Worm (Caenorhabditis elegans) whole organism, mixed stage, embryonic: ENCODE data around the gene sym-1.

Experiments used
- M03D4.4 ChIP-seq: sonication (generic microtip); optimal IDR thresholded peaks from 2 replicates; lab custom pipeline; 2017; ENCODE audit warnings: mild to moderate bottlenecking, missing genetic modification characterization, missing compliant biosample characterization
- bed-3 ChIP-seq: fragments of 200-800 bp; sonication (Bioruptor generic); optimal IDR thresholded peaks from 3 replicates; lab custom pipeline; 2018; ENCODE audit warnings: mild to moderate bottlenecking, missing genetic modification characterization, moderate library complexity, missing compliant biosample characterization
- blmp-1 ChIP-seq: fragments of 150-350 bp; optimal IDR thresholded peaks from 2 replicates; lab custom pipeline; 2014; ENCODE audit warnings: missing biosample characterization, missing genetic modification characterization
- ceh-39 ChIP-seq: fragments of 150-350 bp; optimal IDR thresholded peaks from 2 replicates; lab custom pipeline; 2014; ENCODE audit warnings: missing biosample characterization, missing genetic modification characterization
- ceh-43 ChIP-seq: fragments of 200-800 bp; sonication (Bioruptor generic); optimal IDR thresholded peaks from 2 replicates; lab custom pipeline; 2018; ENCODE audit warnings: mild to moderate bottlenecking, missing genetic modification characterization, moderate library complexity, missing compliant biosample characterization
- ceh-83 ChIP-seq: fragments of 200-800 bp; sonication (Bioruptor generic); optimal IDR thresholded peaks from 2 replicates; lab custom pipeline; 2018; ENCODE audit warnings: mild to moderate bottlenecking, missing genetic modification characterization, missing compliant biosample characterization
- ces-1 ChIP-seq: fragments of 150-350 bp; optimal IDR thresholded peaks from 2 replicates; lab custom pipeline; 2014; ENCODE audit warnings: missing biosample characterization, missing genetic modification reagents, missing genetic modification characterization
- cnd-1 ChIP-seq: fragments of 200-800 bp; sonication (Bioruptor generic); optimal IDR thresholded peaks from 2 replicates; lab custom pipeline; 2018; ENCODE audit warnings: mild to moderate bottlenecking, missing genetic modification characterization, missing compliant biosample characterization
- drap-1 ChIP-seq: fragments of 200-800 bp; sonication (Bioruptor generic); optimal IDR thresholded peaks from 3 replicates; lab custom pipeline; 2018; ENCODE audit warnings: mild to moderate bottlenecking, missing genetic modification characterization, missing compliant biosample characterization
- elt-1 ChIP-seq: sonication (generic microtip); optimal IDR thresholded peaks from 2 replicates; lab custom pipeline; 2017; ENCODE audit warnings: missing genetic modification characterization, mild to moderate bottlenecking, missing compliant biosample characterization, antibody characterized with exemption, moderate library complexity, borderline replicate concordance; ENCODE audit not compliant: insufficient read depth
- elt-3 ChIP-seq: fragments of 150-350 bp; optimal IDR thresholded peaks from 2 replicates; lab custom pipeline; 2014; ENCODE audit warnings: missing biosample characterization, missing genetic modification characterization
- flh-1 ChIP-seq: fragments of 200-800 bp; sonication (Bioruptor generic); optimal IDR thresholded peaks from 2 replicates; lab custom pipeline; 2018; ENCODE audit warnings: mild to moderate bottlenecking, missing genetic modification characterization, moderate library complexity, missing compliant biosample characterization
- hlh-1 ChIP-seq: fragments of 150-350 bp; optimal IDR thresholded peaks from 2 replicates; lab custom pipeline; 2014; ENCODE audit warnings: missing biosample characterization, missing genetic modification reagents, missing genetic modification characterization
- lin-13 ChIP-seq: fragments of 150-350 bp; optimal IDR thresholded peaks from 2 replicates; lab custom pipeline; 2014; ENCODE audit warnings: missing biosample characterization, missing genetic modification characterization
- lin-32 ChIP-seq: fragments of 200-800 bp; sonication (Bioruptor generic); optimal IDR thresholded peaks from 2 replicates; lab custom pipeline; 2018; ENCODE audit warnings: mild to moderate bottlenecking, missing genetic modification characterization, missing compliant biosample characterization
- lsy-2 ChIP-seq: fragments of 150-350 bp; optimal IDR thresholded peaks from 2 replicates; lab custom pipeline; 2014; ENCODE audit warnings: missing biosample characterization, missing genetic modification characterization
- mab-5 ChIP-seq: fragments of 150-350 bp; optimal IDR thresholded peaks from 2 replicates; lab custom pipeline; 2014; ENCODE audit warnings: missing biosample characterization, missing genetic modification characterization
- mep-1 ChIP-seq: fragments of 150-350 bp; optimal IDR thresholded peaks from 2 replicates; lab custom pipeline; 2017; ENCODE audit warnings: missing biosample characterization, missing genetic modification reagents, missing genetic modification characterization, inconsistent platforms
- mls-2 ChIP-seq: sonication (generic microtip); optimal IDR thresholded peaks from 2 replicates; lab custom pipeline; 2016; ENCODE audit warnings: mild to moderate bottlenecking, missing genetic modification characterization, moderate library complexity, missing compliant biosample characterization
- nhr-12 ChIP-seq: fragments of 150-350 bp; optimal IDR thresholded peaks from 2 replicates; lab custom pipeline; 2014; ENCODE audit warnings: missing biosample characterization, missing genetic modification characterization
- nhr-2 ChIP-seq: fragments of 150-350 bp; optimal IDR thresholded peaks from 2 replicates; lab custom pipeline; 2014; ENCODE audit warnings: missing biosample characterization, missing genetic modification characterization
- nhr-237 ChIP-seq: fragments of 150-350 bp; optimal IDR thresholded peaks from 2 replicates; lab custom pipeline; 2014; ENCODE audit warnings: missing biosample characterization, missing genetic modification characterization
- nhr-28 ChIP-seq: fragments of 150-350 bp; optimal IDR thresholded peaks from 2 replicates; lab custom pipeline; 2014; ENCODE audit warnings: missing biosample characterization, missing genetic modification characterization
- nhr-76 ChIP-seq: sonication (generic microtip); optimal IDR thresholded peaks from 2 replicates; lab custom pipeline; 2017; ENCODE audit warnings: missing biosample characterization, missing genetic modification characterization
- pha-4 ChIP-seq: fragments of 150-350 bp; optimal IDR thresholded peaks from 2 replicates; lab custom pipeline; 2018; ENCODE audit warnings: missing biosample characterization, missing genetic modification reagents, missing genetic modification characterization
- sem-2 ChIP-seq: fragments of 200-800 bp; sonication (Bioruptor generic); optimal IDR thresholded peaks from 2 replicates; lab custom pipeline; 2018; ENCODE audit warnings: mild to moderate bottlenecking, missing genetic modification characterization, missing compliant biosample characterization
- snpc-4 ChIP-seq: fragments of 150-350 bp; optimal IDR thresholded peaks from 2 replicates; lab custom pipeline; 2014; ENCODE audit warnings: missing biosample characterization, missing genetic modification characterization
- sptf-1 ChIP-seq: sonication (generic microtip); optimal IDR thresholded peaks from 2 replicates; lab custom pipeline; 2017; ENCODE audit warnings: mild to moderate bottlenecking, missing genetic modification characterization, moderate library complexity, missing compliant biosample characterization
- tbx-8 ChIP-seq: fragments of 200-800 bp; sonication (Bioruptor generic); optimal IDR thresholded peaks from 2 replicates; lab custom pipeline; 2018; ENCODE audit warnings: mild to moderate bottlenecking, missing genetic modification characterization, moderate library complexity, missing compliant biosample characterization
- unc-120 ChIP-seq: sonication (generic microtip); optimal IDR thresholded peaks from 2 replicates; lab custom pipeline; 2017; ENCODE audit warnings: missing genetic modification characterization, missing compliant biosample characterization; ENCODE audit not compliant: poor library complexity, severe bottlenecking
- unc-39 ChIP-seq: fragments of 150-350 bp; optimal IDR thresholded peaks from 2 replicates; lab custom pipeline; 2014; ENCODE audit warnings: missing biosample characterization, missing genetic modification characterization
- unc-62 ChIP-seq: fragments of 150-350 bp; optimal IDR thresholded peaks from 2 replicates; lab custom pipeline; 2014; ENCODE audit warnings: missing biosample characterization, missing genetic modification reagents, missing genetic modification characterization
- ztf-11 ChIP-seq: fragments of 150-350 bp; optimal IDR thresholded peaks from 2 replicates; lab custom pipeline; 2014; ENCODE audit warnings: missing biosample characterization, missing genetic modification characterization

sym-1 gene

ce11 chrX:14561416-14561973, 19.9 kb upstream of the sym-1 start:
- peak; percentile 59 for TF ChIP-seq unc-120 (tag; lab: Kevin White, UChicago)
- TF ChIP-seq blmp-1 (tag; lab: Kevin White, UChicago): no peak
- peak; percentile 9 for TF ChIP-seq drap-1 (GFP tag; lab: Kevin White, UChicago)
- TF ChIP-seq hlh-1 (tag; lab: Kevin White, UChicago): peak; percentile 80
- peak; percentile 5 for TF ChIP-seq nhr-237
- TF ChIP-seq unc-62: peak; percentile 11
- peak; percentile 64 for TF ChIP-seq ces-1 (GFP tag; lab: Kevin White, UChicago)
- peak; percentile 38 for TF ChIP-seq M03D4.4 (tag; lab: Kevin White, UChicago)
- no peak for TF ChIP-seq snpc-4 (tag; lab: Kevin White, UChicago)
- TF ChIP-seq mep-1 (tag; lab: Kevin White, UChicago): no peak
- peak; percentile 1 for TF ChIP-seq lsy-2

ce11 chrX:14562286-14563086, 18.9 kb upstream of the sym-1 start:
- TF ChIP-seq lin-32 (GFP tag; lab: Kevin White, UChicago) (no peak), pha-4 (tag; lab: Kevin White, UChicago) (no peak), nhr-2 (tag; lab: Kevin White, UChicago) (no peak), cnd-1 (tag; lab: Kevin White, UChicago) (no peak), ces-1 (GFP tag; lab: Kevin White, UChicago) (no peak), unc-62 (peak; percentile 53), elt-3 (tag; lab: Kevin White, UChicago) (no peak), mep-1 (tag; lab: Kevin White, UChicago) (no peak), lin-13 (no peak), snpc-4 (tag; lab: Kevin White, UChicago) (no peak), flh-1 (no peak), ceh-39 (tag; lab: Kevin White, UChicago) (no peak), M03D4.4 (tag; lab: Kevin White, UChicago) (no peak), ceh-43 (GFP tag; lab: Kevin White, UChicago) (no peak), hlh-1 (tag; lab: Kevin White, UChicago) (peak; percentile 48), tbx-8 (GFP tag; lab: Kevin White, UChicago) (no peak), blmp-1 (tag; lab: Kevin White, UChicago) (no peak), unc-39 (tag; lab: Kevin White, UChicago) (no peak), elt-1 (peak; percentile 87), nhr-12 (tag; lab: Kevin White, UChicago) (no peak), ceh-83 (no peak), mls-2 (tag; lab: Kevin White, UChicago) (no peak), mab-5 (tag; lab: Kevin White, UChicago) (no peak), lsy-2 (no peak), nhr-28 (tag; lab: Kevin White, UChicago) (no peak), bed-3 (GFP tag; lab: Kevin White, UChicago) (no peak)

- TF ChIP-seq M03D4.4 (tag; lab: Kevin White, UChicago): no peak
Measured at ce11 chrX:14563818-14564217, 17.6 kb upstream of the sym-1 start.

- no peak for TF ChIP-seq unc-120 (tag; lab: Kevin White, UChicago)
- TF ChIP-seq, all 35 proteins: peak for 0
Measured at ce11 chrX:14565245-14565644, 16.2 kb upstream of the sym-1 start.

ce11 chrX:14566047-14566446, 15.4 kb upstream of the sym-1 start:
- no peak for TF ChIP-seq nhr-76 (tag; lab: Kevin White, UChicago)
- TF ChIP-seq unc-62: peak; percentile 45
- TF ChIP-seq bed-3 (GFP tag; lab: Kevin White, UChicago): no peak
- TF ChIP-seq unc-120 (tag; lab: Kevin White, UChicago): peak; percentile 24
- TF ChIP-seq lin-13: no peak
- no peak for TF ChIP-seq unc-39 (tag; lab: Kevin White, UChicago)
- no peak for TF ChIP-seq lin-32 (GFP tag; lab: Kevin White, UChicago)
- TF ChIP-seq snpc-4 (tag; lab: Kevin White, UChicago): no peak
- TF ChIP-seq M03D4.4 (tag; lab: Kevin White, UChicago): no peak
- TF ChIP-seq sem-2: no peak
- no peak for TF ChIP-seq nhr-2 (tag; lab: Kevin White, UChicago)
- TF ChIP-seq drap-1 (GFP tag; lab: Kevin White, UChicago): no peak
- no peak for TF ChIP-seq pha-4 (tag; lab: Kevin White, UChicago)
- TF ChIP-seq sptf-1 (tag; lab: Kevin White, UChicago): no peak
- TF ChIP-seq hlh-1 (tag; lab: Kevin White, UChicago): peak; percentile 95
- no peak for TF ChIP-seq nhr-28 (tag; lab: Kevin White, UChicago)
- no peak for TF ChIP-seq ztf-11
- TF ChIP-seq nhr-12 (tag; lab: Kevin White, UChicago): no peak
